Fruit fly (Drosophila melanogaster) whole organism, wandering third instar larva: Measurements from ENCODE around the gene SamDC.

Experiments
- Abd-B ChIP-seq: fragments of >200 bp; optimal IDR thresholded peaks from 2 replicates; lab custom pipeline; 2017; ENCODE audit warnings: missing biosample characterization, missing genetic modification characterization
- Dfd ChIP-seq: fragments of >200 bp; optimal IDR thresholded peaks from 2 replicates; lab custom pipeline; 2017; ENCODE audit warnings: missing biosample characterization, missing genetic modification characterization
- Hr83 ChIP-seq: fragments of 200-300 bp; sonication (Bioruptor generic); optimal IDR thresholded peaks from 2 replicates; lab custom pipeline; 2016; ENCODE audit warnings: missing biosample characterization, mild to moderate bottlenecking, missing genetic modification characterization, moderate library complexity; ENCODE audit not compliant: poor library complexity, severe bottlenecking
- Rel ChIP-seq, 2 experiments: fragments of 200-800 bp; sonication (Bioruptor generic) in 1 of 2; optimal IDR thresholded peaks; 2 replicates in 1 of 2; 3 replicates in 1 of 2; lab custom pipeline; 2016 to 2019; ENCODE audit warnings: mild to moderate bottlenecking in 2 of 2, missing biosample characterization in 2 of 2, missing genetic modification characterization in 2 of 2, moderate library complexity in 1 of 2
- Vsx2 ChIP-seq: fragments of 200-300, 225-300 bp; sonication (Bioruptor generic); optimal IDR thresholded peaks from 2 replicates; lab custom pipeline; 2018; ENCODE audit warnings: missing biosample characterization, missing genetic modification characterization; ENCODE audit not compliant: partially characterized antibody
- br ChIP-seq: fragments of 200-800 bp; sonication (Bioruptor generic); optimal IDR thresholded peaks from 2 replicates; lab custom pipeline; 2016; ENCODE audit warnings: missing biosample characterization, missing genetic modification characterization
- h ChIP-seq: fragments of 200-800 bp; sonication (Bioruptor generic); optimal IDR thresholded peaks from 3 replicates; lab custom pipeline; 2016; ENCODE audit warnings: missing biosample characterization, mild to moderate bottlenecking, missing genetic modification characterization
- pan ChIP-seq: fragments of >200 bp; optimal IDR thresholded peaks from 2 replicates; lab custom pipeline; 2017
- psq ChIP-seq: fragments of 200-800 bp; sonication (Bioruptor generic); optimal IDR thresholded peaks from 3 replicates; lab custom pipeline; 2017; ENCODE audit warnings: missing biosample characterization, mild to moderate bottlenecking, missing genetic modification characterization, moderate library complexity
- usp ChIP-seq: fragments of >200 bp; optimal IDR thresholded peaks from 2 replicates; lab custom pipeline; 2017; ENCODE audit warnings: missing biosample characterization, missing genetic modification characterization

DNA sequence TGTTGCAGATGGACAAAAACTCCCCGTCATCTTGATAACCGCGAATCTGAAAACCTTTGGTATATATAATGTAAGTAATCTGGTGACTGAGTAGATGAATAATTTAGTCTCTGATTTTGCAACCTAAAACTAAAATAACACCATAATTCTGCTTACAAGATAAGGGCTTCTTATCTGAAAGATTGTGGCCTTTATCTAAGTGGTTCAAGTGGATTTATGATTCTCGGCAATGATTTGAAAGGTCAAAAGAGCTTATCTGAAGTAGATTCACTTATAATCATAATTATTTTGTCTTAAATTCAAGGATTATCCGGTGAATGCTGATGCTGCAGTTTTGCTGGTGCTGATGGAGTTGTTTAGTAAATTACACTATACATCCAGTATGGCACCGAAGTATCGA lies 23.4 kb upstream of the SamDC start:
- TF ChIP-seq Dfd (GFP tag; lab: Kevin White, UChicago) (no peak), Hr83 (GFP tag; lab: Kevin White, UChicago) (no peak), Vsx2 (no peak), pan (lab: Kevin White, UChicago) (no peak), h (no peak), br (GFP tag; lab: Kevin White, UChicago) (no peak), psq (GFP tag; lab: Kevin White, UChicago) (no peak), usp (no peak), Rel (GFP tag; optimal IDR thresholded peaks at IDR 0.05; lab: Kevin White, UChicago) (no peak), Rel (tag; optimal IDR thresholded peaks at IDR 0.05; lab: Kevin White, UChicago) (no peak), Abd-B (GFP tag; lab: Kevin White, UChicago) (no peak)
